Fruit fly (Drosophila melanogaster): ENCODE data around the gene CG5011.

CG5011 gene

DNA sequence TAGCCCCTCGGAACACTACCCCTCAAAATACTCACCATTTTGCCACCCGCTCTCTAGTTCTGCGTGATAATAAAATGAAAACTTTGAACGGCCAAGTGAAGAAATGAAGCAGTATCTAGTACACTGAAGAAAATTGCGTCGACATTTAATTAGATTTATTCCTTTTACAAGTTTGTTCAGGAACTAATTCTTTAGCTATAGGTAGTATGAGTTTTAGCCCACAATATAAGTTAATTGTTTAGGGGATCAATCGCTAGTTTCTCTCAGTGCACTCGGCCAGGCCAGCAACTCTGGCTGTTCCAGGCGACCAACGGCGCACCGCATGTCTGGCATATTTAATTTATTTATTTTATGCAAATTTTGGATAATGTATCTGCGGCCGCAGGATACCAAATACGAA, 30.2 kb downstream of the CG5011 start (continued):
- TF ChIP-seq CG12942 (GFP tag; optimal IDR thresholded peaks at IDR 0.05) (no peak), CG11093 (GFP tag; IDR thresholded peaks at IDR 0.05) (no peak), corto (GFP tag; optimal IDR thresholded peaks at IDR 0.05) (no peak), zfh2 (GFP tag; optimal IDR thresholded peaks at IDR 0.05) (no peak), btn (GFP tag; optimal IDR thresholded peaks at IDR 0.05) (no peak), Doc3 (GFP tag; IDR thresholded peaks at IDR 0.05; ENCODE audit: partially characterized antibody) (no peak), CG5245 (GFP tag; optimal IDR thresholded peaks at IDR 0.05) (no peak), MESR4 (GFP tag; optimal IDR thresholded peaks at IDR 0.05) (no peak), pros (GFP tag; optimal IDR thresholded peaks at IDR 0.05) (no peak), CG6175 (GFP tag; IDR thresholded peaks at IDR 0.05) (no peak), Xbp1 (GFP tag; optimal IDR thresholded peaks at IDR 0.05) (no peak), HLH4C (GFP tag; IDR thresholded peaks at IDR 0.05; ENCODE audit: partially characterized antibody) (no peak), Ptx1 (GFP tag; IDR thresholded peaks at IDR 0.05) (peak; percentile 44), Usf (GFP tag; optimal IDR thresholded peaks at IDR 0.05) (no peak), pzg (GFP tag; optimal IDR thresholded peaks at IDR 0.05) (no peak), CG15601 (tag; optimal IDR thresholded peaks at IDR 0.05) (no peak), sisA (GFP tag; IDR thresholded peaks at IDR 0.05) (peak; percentile 42), CG1832 (GFP tag; optimal IDR thresholded peaks at IDR 0.05) (no peak), psq (GFP tag; optimal IDR thresholded peaks at IDR 0.05) (no peak), CG6272 (GFP tag; IDR thresholded peaks at IDR 0.05) (no peak), caup (GFP tag; optimal IDR thresholded peaks at IDR 0.05; ENCODE audit: severe bottlenecking) (peak; percentile 46), CG11247 (GFP tag; IDR thresholded peaks at IDR 0.05) (no peak), gsb-n (tag; optimal IDR thresholded peaks at IDR 0.05) (no peak), Adf1 (GFP tag; IDR thresholded peaks at IDR 0.05) (no peak), Rx (GFP tag; IDR thresholded peaks at IDR 0.05) (no peak), dati (GFP tag; IDR thresholded peaks at IDR 0.05) (no peak), CkIIα-i1 (GFP tag; IDR thresholded peaks at IDR 0.05) (no peak), CG34376 (GFP tag; optimal IDR thresholded peaks at IDR 0.05) (no peak), Max (GFP tag; optimal IDR thresholded peaks at IDR 0.05) (no peak), CG4820 (GFP tag; optimal IDR thresholded peaks at IDR 0.05) (no peak), HLH3B (GFP tag; IDR thresholded peaks at IDR 0.05) (no peak), CG3065 (GFP tag; optimal IDR thresholded peaks at IDR 0.05) (no peak), hkb (optimal IDR thresholded peaks at IDR 0.05) (no peak), hkb (GFP tag; IDR thresholded peaks at IDR 0.05) (peak; percentile 68), zfh1 (GFP tag; IDR thresholded peaks at IDR 0.05) (peak; percentile 61; the same call in 1 of the 3 replicates), CG8765 (GFP tag; IDR thresholded peaks at IDR 0.05) (no peak), Fer2 (tag; optimal IDR thresholded peaks at IDR 0.05) (no peak), Blimp-1 (GFP tag; optimal IDR thresholded peaks at IDR 0.05) (peak; percentile 6), CG2199 (GFP tag; IDR thresholded peaks at IDR 0.05) (no peak), Lhr (GFP tag; optimal IDR thresholded peaks at IDR 0.05) (no peak), tll (GFP tag; optimal IDR thresholded peaks at IDR 0.05) (no peak), danr (GFP tag; IDR thresholded peaks at IDR 0.05) (no peak), Fer1 (GFP tag; optimal IDR thresholded peaks at IDR 0.05) (peak; percentile 68), Hmx (GFP tag; optimal IDR thresholded peaks at IDR 0.05) (no peak), insv (GFP tag; optimal IDR thresholded peaks at IDR 0.05) (no peak), pb (GFP tag; optimal IDR thresholded peaks at IDR 0.05) (no peak), Dek (tag; optimal IDR thresholded peaks at IDR 0.05) (no peak), CG31388 (GFP tag; optimal IDR thresholded peaks at IDR 0.05) (no peak), CG2678 (tag; optimal IDR thresholded peaks at IDR 0.05) (peak; percentile 58), H15 (GFP tag; IDR thresholded peaks at IDR 0.05) (no peak), odd (GFP tag; optimal IDR thresholded peaks at IDR 0.05) (no peak), zen (tag; optimal IDR thresholded peaks at IDR 0.05) (no peak)

Measured in whole organism, embryonic.